Worm (Caenorhabditis elegans) whole organism, midembryonic: Measurements from ENCODE around the gene srd-10.
"Not testable (repeated sequence)": the region's sequence is repeated elsewhere in the genome, so short reads cannot be mapped to it uniquely, and the experiment has no call there.

ENCODE experiments used
- T22C8.4 ChIP-seq: fragments of 200-800 bp; sonication (Bioruptor generic); IDR thresholded peaks from 2 replicates; pipeline ENCODE4 v1.3.6; 2022; ENCODE audit warnings: missing genetic modification characterization, missing compliant biosample characterization
- cog-1 ChIP-seq: sonication (generic microtip); optimal IDR thresholded peaks from 2 replicates; lab custom pipeline; 2016; ENCODE audit warnings: missing genetic modification characterization, missing compliant biosample characterization
- flt-1 ChIP-seq: fragments of 200-800 bp; sonication (Bioruptor generic); IDR thresholded peaks from 2 replicates; pipeline ENCODE4 v1.3.6; 2022; ENCODE audit warnings: missing genetic modification characterization, missing compliant biosample characterization
- klf-2 ChIP-seq: fragments of 200-800 bp; sonication (Bioruptor generic); conservative IDR thresholded peaks from 2 replicates; pipeline ENCODE4 v1.3.6; 2022; ENCODE audit warnings: missing genetic modification reagents, missing genetic modification characterization, missing compliant biosample characterization
- med-1 ChIP-seq: sonication (generic microtip); optimal IDR thresholded peaks from 2 replicates; lab custom pipeline; 2017; ENCODE audit warnings: missing genetic modification characterization, mild to moderate bottlenecking, missing compliant biosample characterization, antibody characterized with exemption, missing genetic modification reagents; ENCODE audit not compliant: insufficient read depth
- ref-1 ChIP-seq: fragments of 200-800 bp; sonication (Bioruptor generic); conservative IDR thresholded peaks from 2 replicates; pipeline ENCODE4 v1.3.6; 2022; ENCODE audit warnings: missing genetic modification reagents, missing genetic modification characterization, missing compliant biosample characterization
- tab-1 ChIP-seq: fragments of 200-800 bp; sonication (Bioruptor generic); IDR thresholded peaks from 2 replicates; pipeline ENCODE4 v1.3.6; 2022; ENCODE audit warnings: missing genetic modification characterization, missing compliant biosample characterization
- ztf-23 ChIP-seq: fragments of 200-800 bp; sonication (Bioruptor generic); IDR thresholded peaks from 2 replicates; pipeline ENCODE4 v1.3.6; 2022; ENCODE audit warnings: missing genetic modification reagents, missing genetic modification characterization, missing compliant biosample characterization
- ztf-29 ChIP-seq: fragments of 200-800 bp; sonication (Bioruptor generic); IDR thresholded peaks from 2 replicates; pipeline ENCODE4 v1.3.6; 2022; ENCODE audit warnings: missing genetic modification reagents, missing genetic modification characterization, missing compliant biosample characterization

Gene srd-10

DNA sequence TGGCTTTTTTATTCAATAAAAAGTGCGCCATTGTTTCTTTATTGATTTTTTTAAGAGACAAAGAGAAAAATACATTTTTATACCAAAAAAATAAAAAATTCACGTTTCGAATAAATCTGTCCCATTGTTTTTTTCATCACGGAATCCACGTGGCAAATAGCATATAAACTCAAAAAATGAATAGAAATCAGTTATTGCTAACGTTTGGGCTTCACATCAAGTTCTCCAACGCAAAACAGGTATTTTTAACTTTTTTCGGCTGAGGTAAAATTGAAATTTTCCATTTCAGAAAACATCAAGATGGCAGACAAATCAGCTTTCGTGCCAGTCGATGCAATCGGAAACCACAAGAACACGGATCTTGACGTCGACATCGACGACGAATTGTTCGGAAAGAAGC lies 18.5 kb downstream of the srd-10 start, which contains the start of gene Y45F10B.3:
Gene Y45F10B.3, plus strand, starts transcription at position 301 of the 400 bp plus-strand sequence.
- no peak for TF ChIP-seq ztf-23 (GFP tag; lab: Robert Waterston, UW)
- TF ChIP-seq ref-1 (GFP tag; lab: Robert Waterston, UW): no peak
- TF ChIP-seq ztf-29 (GFP tag; lab: Robert Waterston, UW): no peak
- no peak for TF ChIP-seq klf-2 (GFP tag; lab: Robert Waterston, UW)
- no peak for TF ChIP-seq T22C8.4 (GFP tag; lab: Robert Waterston, UW)
- TF ChIP-seq cog-1 (tag; lab: Kevin White, UChicago): no peak
- no peak for TF ChIP-seq tab-1 (GFP tag; lab: Robert Waterston, UW)
- no peak for TF ChIP-seq flt-1 (GFP tag; lab: Robert Waterston, UW)
- no peak for TF ChIP-seq med-1 (GFP tag; lab: Kevin White, UChicago)

ce11 chrIV:13597813-13598212 lies 23.0 kb downstream of the srd-10 start, which contains the start of gene Y45F10B.9:
Gene Y45F10B.9 (minus strand): TSS chrIV:13597913.
- TF ChIP-seq ref-1, T22C8.4, klf-2 (GFP tag; lab: Robert Waterston, UW): not testable (repeated sequence)

ce11 chrIV:13600643-13601042 lies 25.8 kb downstream of the srd-10 start:
- no peak for TF ChIP-seq klf-2 (GFP tag; lab: Robert Waterston, UW)
- no peak for TF ChIP-seq tab-1 (GFP tag; lab: Robert Waterston, UW)
- TF ChIP-seq med-1 (GFP tag; lab: Kevin White, UChicago): no peak
- no peak for TF ChIP-seq ztf-23 (GFP tag; lab: Robert Waterston, UW)
- no peak for TF ChIP-seq cog-1 (tag; lab: Kevin White, UChicago)
- no peak for TF ChIP-seq T22C8.4 (GFP tag; lab: Robert Waterston, UW)

DNA sequence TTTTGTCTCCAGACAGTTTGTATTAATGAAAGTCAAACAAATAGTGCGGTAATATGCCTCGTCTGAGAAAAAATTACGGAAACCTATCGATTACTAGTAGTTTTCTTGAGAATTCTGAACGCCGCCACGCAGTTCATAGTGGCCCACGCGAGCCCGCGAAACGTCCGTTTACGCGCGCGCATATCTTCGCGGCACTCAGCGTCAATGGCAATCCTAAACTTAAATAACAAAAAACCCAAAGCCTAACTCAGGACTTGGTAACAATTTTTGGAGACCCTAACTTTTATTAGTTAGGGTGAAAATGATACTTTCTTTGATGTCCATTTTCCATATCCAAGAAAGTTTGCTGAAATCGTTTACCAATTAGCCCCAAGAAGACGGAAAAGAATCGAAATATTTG lies 26.6 kb downstream of the srd-10 start:
- TF ChIP-seq tab-1 (GFP tag; lab: Robert Waterston, UW) (no peak), cog-1 (tag; lab: Kevin White, UChicago) (no peak), med-1 (GFP tag; lab: Kevin White, UChicago) (no peak), ref-1 (GFP tag; lab: Robert Waterston, UW) (no peak), klf-2 (GFP tag; lab: Robert Waterston, UW) (no peak), ztf-29 (GFP tag; lab: Robert Waterston, UW) (no peak), flt-1 (GFP tag; lab: Robert Waterston, UW) (no peak), ztf-23 (GFP tag; lab: Robert Waterston, UW) (no peak), T22C8.4 (GFP tag; lab: Robert Waterston, UW) (no peak)

- TF ChIP-seq klf-2 (GFP tag; lab: Robert Waterston, UW) (no peak), ztf-29 (GFP tag; lab: Robert Waterston, UW) (no peak), flt-1 (GFP tag; lab: Robert Waterston, UW) (no peak), med-1 (GFP tag; lab: Kevin White, UChicago) (no peak), T22C8.4 (GFP tag; lab: Robert Waterston, UW) (no peak), cog-1 (tag; lab: Kevin White, UChicago) (no peak), tab-1 (GFP tag; lab: Robert Waterston, UW) (no peak), ztf-23 (GFP tag; lab: Robert Waterston, UW) (no peak), ref-1 (GFP tag; lab: Robert Waterston, UW) (no peak)
These were observed 27.3 kb downstream of the srd-10 start, which contains the start of gene Y45F10B.59 for ce11 chrIV:13601973-13602669. Gene Y45F10B.59 (plus strand): TSS chrIV:13602619.

DNA sequence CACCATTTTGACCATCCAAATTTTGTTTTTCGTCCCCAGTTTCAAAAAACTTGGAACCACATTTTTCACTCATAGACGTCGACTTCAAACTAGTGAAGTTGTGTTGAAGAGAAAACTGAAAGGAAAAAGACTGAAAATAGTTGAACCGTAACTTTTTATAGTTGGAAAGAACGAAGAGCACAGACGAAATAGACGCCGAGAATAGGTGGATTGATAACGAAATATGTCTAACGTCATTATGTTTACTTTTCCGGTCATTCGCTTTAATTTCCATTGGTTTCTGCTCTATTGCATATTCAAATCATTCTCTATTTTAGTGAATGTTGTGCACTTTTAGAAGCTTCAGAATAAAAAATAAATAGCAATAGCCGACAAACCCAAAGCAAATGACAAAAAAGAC lies 34.9 kb downstream of the srd-10 start, which contains the start of gene C08F11.13:
Gene C08F11.13, minus strand, starts transcription at position 138 of the 400 bp plus-strand sequence.
- TF ChIP-seq ztf-23 (GFP tag; lab: Robert Waterston, UW) (no peak), med-1 (GFP tag; lab: Kevin White, UChicago) (no peak), flt-1 (GFP tag; lab: Robert Waterston, UW) (no peak), ztf-29 (GFP tag; lab: Robert Waterston, UW) (no peak), tab-1 (GFP tag; lab: Robert Waterston, UW) (no peak), ref-1 (GFP tag; lab: Robert Waterston, UW) (no peak), cog-1 (tag; lab: Kevin White, UChicago) (no peak), klf-2 (GFP tag; lab: Robert Waterston, UW) (no peak), T22C8.4 (GFP tag; lab: Robert Waterston, UW) (no peak)

ce11 chrIV:13619203-13619602 lies 44.4 kb downstream of the srd-10 start, which contains the start of gene C08F11.3:
Gene C08F11.3 (plus strand): TSS chrIV:13619503.
- TF ChIP-seq med-1 (GFP tag; lab: Kevin White, UChicago): no peak
- no peak for TF ChIP-seq ref-1 (GFP tag; lab: Robert Waterston, UW)
- TF ChIP-seq klf-2 (GFP tag; lab: Robert Waterston, UW): no peak
- TF ChIP-seq cog-1 (tag; lab: Kevin White, UChicago): no peak
- TF ChIP-seq tab-1 (GFP tag; lab: Robert Waterston, UW): no peak
- TF ChIP-seq ztf-23 (GFP tag; lab: Robert Waterston, UW): no peak
- no peak for TF ChIP-seq ztf-29 (GFP tag; lab: Robert Waterston, UW)
- no peak for TF ChIP-seq flt-1 (GFP tag; lab: Robert Waterston, UW)

DNA sequence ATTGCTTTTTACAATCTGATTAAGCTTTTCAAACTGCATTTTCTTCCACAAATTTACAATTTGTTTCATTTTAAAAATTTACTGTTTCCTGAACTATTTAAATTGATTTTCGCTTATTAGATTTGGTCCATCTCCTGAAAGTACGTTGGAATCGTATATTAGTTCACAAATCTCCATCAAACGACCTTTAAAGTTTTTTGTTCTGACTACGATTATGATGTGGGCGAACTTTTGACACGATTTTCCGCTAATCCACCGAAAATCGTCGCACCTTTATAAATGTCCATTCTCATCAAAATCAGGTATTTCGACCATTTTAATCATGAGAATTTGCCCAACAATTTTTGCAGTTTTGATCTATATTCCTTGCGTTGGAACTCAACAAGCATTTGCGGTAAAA lies 48.7 kb downstream of the srd-10 start, which contains the start of gene C08F11.1:
Gene C08F11.1, plus strand, starts transcription at position 301 of the 400 bp plus-strand sequence.
- no peak for TF ChIP-seq med-1 (GFP tag; lab: Kevin White, UChicago)
- TF ChIP-seq flt-1 (GFP tag; lab: Robert Waterston, UW): no peak
- TF ChIP-seq ztf-23 (GFP tag; lab: Robert Waterston, UW): no peak
- TF ChIP-seq ztf-29 (GFP tag; lab: Robert Waterston, UW): no peak
- TF ChIP-seq cog-1 (tag; lab: Kevin White, UChicago): no peak
